Worm (Caenorhabditis elegans) whole organism, early embryonic: ENCODE measurements around the gene C32D5.8.

Source experiments
- B0310.2 ChIP-seq: sonication (generic microtip); optimal IDR thresholded peaks from 2 replicates; lab custom pipeline; 2016; ENCODE audit warnings: mild to moderate bottlenecking, missing genetic modification characterization, missing compliant biosample characterization
- F13C5.2 ChIP-seq: sonication (generic microtip); optimal IDR thresholded peaks from 2 replicates; lab custom pipeline; 2017; ENCODE audit warnings: mild to moderate bottlenecking, missing genetic modification characterization, inconsistent platforms, missing compliant biosample characterization
- aly-1 ChIP-seq: sonication (generic microtip); optimal IDR thresholded peaks from 2 replicates; lab custom pipeline; 2016; ENCODE audit warnings: missing genetic modification characterization, missing compliant biosample characterization
- ama-1 ChIP-seq: fragments of 150-350 bp; optimal IDR thresholded peaks from 2 replicates; lab custom pipeline; 2014
- ceh-13 ChIP-seq: fragments of 200-800 bp; sonication (Bioruptor generic); optimal IDR thresholded peaks from 2 replicates; lab custom pipeline; 2018; ENCODE audit warnings: mild to moderate bottlenecking, missing genetic modification characterization, missing compliant biosample characterization
- ceh-36 ChIP-seq: sonication (generic microtip); optimal IDR thresholded peaks from 2 replicates; lab custom pipeline; 2016; ENCODE audit warnings: missing genetic modification characterization, inconsistent platforms, missing compliant biosample characterization
- ets-7 ChIP-seq: sonication (generic microtip); optimal IDR thresholded peaks from 2 replicates; lab custom pipeline; 2016; ENCODE audit warnings: missing genotype, missing genetic modification characterization, missing compliant biosample characterization
- flt-1 ChIP-seq: fragments of 200-800 bp; sonication (Bioruptor generic); IDR thresholded peaks from 2 replicates; pipeline ENCODE4 v1.3.6; 2022; ENCODE audit warnings: missing genetic modification characterization, missing compliant biosample characterization
- hmbx-1 ChIP-seq: sonication (generic microtip); optimal IDR thresholded peaks from 2 replicates; lab custom pipeline; 2016; ENCODE audit warnings: mild to moderate bottlenecking, missing genetic modification characterization, missing compliant biosample characterization
- hmg-4 ChIP-seq: fragments of 200-800 bp; sonication (Bioruptor generic); optimal IDR thresholded peaks from 2 replicates; lab custom pipeline; 2018; ENCODE audit warnings: mild to moderate bottlenecking, missing genetic modification characterization, missing compliant biosample characterization
- hnd-1 ChIP-seq: sonication (generic microtip); optimal IDR thresholded peaks from 2 replicates; lab custom pipeline; 2016; ENCODE audit warnings: missing genetic modification characterization, missing compliant biosample characterization
- pes-1 ChIP-seq: fragments of 200-800 bp; sonication (Bioruptor generic); IDR thresholded peaks from 2 replicates; pipeline ENCODE4 v1.3.6; 2022; ENCODE audit warnings: missing genetic modification reagents, missing genetic modification characterization, missing compliant biosample characterization
- scrt-1 ChIP-seq: fragments of 200-800 bp; sonication (Bioruptor generic); IDR thresholded peaks from 2 replicates; pipeline ENCODE4 v1.3.6; 2022; ENCODE audit warnings: missing genetic modification characterization, missing compliant biosample characterization
- sea-1 ChIP-seq: fragments of 200-800 bp; sonication (Bioruptor generic); conservative IDR thresholded peaks from 2 replicates; pipeline ENCODE4 v1.3.6; 2022; ENCODE audit warnings: missing genetic modification characterization, missing compliant biosample characterization
- tbx-11 ChIP-seq: fragments of 200-800 bp; sonication (Bioruptor generic); IDR thresholded peaks from 2 replicates; pipeline ENCODE4 v1.3.6; 2022; ENCODE audit warnings: missing genetic modification characterization, missing compliant biosample characterization
- tbx-37 ChIP-seq: fragments of 200-800 bp; sonication (Bioruptor generic); conservative IDR thresholded peaks from 2 replicates; pipeline ENCODE4 v1.3.6; 2022; ENCODE audit warnings: missing genetic modification reagents, missing genetic modification characterization, missing compliant biosample characterization
- tra-4 ChIP-seq: sonication (generic microtip); optimal IDR thresholded peaks from 2 replicates; lab custom pipeline; 2017; ENCODE audit warnings: missing genetic modification characterization, missing compliant biosample characterization

The C32D5.8 gene

DNA sequence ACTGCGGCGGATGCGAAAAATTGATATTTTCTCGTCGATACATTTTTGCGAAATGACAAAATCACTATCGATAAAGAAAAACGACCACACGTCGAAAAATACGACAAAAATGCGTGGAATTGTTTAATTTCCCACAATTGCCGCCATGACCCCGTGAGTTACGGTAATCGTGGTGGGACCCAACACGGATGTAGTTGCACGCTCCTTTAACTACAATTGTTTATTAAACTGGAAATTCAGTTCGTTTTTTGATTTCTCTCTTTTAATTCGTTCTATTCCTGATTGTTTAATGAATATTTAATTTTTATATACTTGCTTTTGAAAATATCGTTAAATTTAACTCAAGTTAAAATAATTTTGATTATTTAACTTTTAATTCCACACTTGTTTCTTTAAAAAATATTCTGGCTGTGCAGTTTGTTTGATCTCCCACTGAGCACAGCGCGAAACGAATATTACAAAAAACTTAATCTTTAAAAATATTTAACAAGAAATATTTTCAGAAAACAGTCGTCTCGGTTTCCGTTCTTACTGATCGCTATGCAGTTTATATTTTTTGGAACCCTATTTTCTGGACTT is 19.6 kb upstream of the C32D5.8 start, which contains the start of the genes ani-2 and clec-88:
TSS of gene ani-2 (minus strand) at position 131 of the 579 bp plus-strand sequence.
TSS of gene clec-88 (plus strand) at position 486 of the 579 bp plus-strand sequence.
- no peak for TF ChIP-seq ceh-13

DNA sequence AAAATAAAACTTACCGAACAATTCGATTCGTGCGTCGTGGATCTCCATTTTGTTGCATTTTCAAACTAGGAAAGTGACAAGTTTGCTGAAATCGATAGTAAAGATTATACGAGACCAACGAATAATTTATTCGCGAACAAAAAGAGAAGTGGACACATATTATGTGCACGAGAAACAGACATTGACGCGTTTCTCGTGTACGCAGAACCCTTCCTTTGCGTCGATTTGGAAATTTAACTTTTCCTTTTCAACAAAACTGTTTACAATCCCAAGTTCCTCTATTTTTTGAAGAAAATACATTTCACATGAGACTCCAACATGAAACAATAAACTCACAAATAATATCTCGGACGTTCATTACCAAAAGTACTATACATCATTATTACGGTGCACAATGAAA is 15.1 kb upstream of the C32D5.8 start, which contains the start of gene K10B2.4:
TSS of gene K10B2.4 (minus strand) at position 138 of the 400 bp plus-strand sequence.
- TF ChIP-seq F13C5.2 (tag; lab: Kevin White, UChicago) = peak; percentile 1
- TF ChIP-seq tbx-37 (GFP tag; lab: Robert Waterston, UW) = no peak

DNA sequence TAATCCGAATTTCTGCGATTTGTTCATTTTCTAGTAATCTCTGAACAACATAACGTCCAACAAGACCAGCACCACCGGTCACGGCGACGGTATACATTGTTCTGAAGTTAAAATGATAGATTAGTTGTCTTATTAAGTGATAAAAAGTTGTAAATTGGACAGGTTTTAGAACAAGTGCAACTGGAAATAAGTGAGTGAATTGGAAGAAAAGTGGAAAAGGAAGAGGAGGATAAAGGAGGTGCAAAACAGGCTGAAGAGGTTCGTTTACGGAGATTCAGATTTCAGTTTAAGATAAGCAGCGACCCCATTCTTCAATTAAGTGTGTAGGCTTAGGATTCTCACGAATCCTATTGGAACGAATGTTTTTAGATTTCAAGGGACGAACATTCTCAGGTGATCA is 13.1 kb upstream of the C32D5.8 start, which contains the start of gene C32D5.12:
TSS of gene C32D5.12 (minus strand) at position 101 of the 400 bp plus-strand sequence.
- TF ChIP-seq scrt-1 (no peak), hnd-1 (tag; lab: Kevin White, UChicago) (no peak)

DNA sequence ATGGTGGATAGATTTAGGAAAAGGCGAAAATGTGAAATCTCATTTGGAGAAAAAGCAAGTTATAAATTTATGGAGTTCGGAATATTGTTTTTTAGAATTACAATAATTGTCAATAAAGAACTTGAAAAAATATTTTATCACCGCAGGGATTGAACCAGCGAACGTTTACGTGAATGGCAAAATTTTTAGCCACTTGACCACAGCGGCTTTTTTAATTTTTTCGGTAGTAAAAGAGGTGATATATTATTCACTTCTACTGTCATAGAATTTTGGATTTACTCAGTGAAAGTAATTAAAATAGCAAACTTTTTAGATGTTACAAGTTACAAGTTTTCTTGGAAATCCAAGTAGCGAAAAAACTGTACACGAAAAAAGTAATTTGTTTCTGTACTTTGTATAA is 12.5 kb upstream of the C32D5.8 start:
- TF ChIP-seq flt-1 (GFP tag; lab: Robert Waterston, UW) (no peak), aly-1 (no peak), scrt-1 (no peak)

DNA sequence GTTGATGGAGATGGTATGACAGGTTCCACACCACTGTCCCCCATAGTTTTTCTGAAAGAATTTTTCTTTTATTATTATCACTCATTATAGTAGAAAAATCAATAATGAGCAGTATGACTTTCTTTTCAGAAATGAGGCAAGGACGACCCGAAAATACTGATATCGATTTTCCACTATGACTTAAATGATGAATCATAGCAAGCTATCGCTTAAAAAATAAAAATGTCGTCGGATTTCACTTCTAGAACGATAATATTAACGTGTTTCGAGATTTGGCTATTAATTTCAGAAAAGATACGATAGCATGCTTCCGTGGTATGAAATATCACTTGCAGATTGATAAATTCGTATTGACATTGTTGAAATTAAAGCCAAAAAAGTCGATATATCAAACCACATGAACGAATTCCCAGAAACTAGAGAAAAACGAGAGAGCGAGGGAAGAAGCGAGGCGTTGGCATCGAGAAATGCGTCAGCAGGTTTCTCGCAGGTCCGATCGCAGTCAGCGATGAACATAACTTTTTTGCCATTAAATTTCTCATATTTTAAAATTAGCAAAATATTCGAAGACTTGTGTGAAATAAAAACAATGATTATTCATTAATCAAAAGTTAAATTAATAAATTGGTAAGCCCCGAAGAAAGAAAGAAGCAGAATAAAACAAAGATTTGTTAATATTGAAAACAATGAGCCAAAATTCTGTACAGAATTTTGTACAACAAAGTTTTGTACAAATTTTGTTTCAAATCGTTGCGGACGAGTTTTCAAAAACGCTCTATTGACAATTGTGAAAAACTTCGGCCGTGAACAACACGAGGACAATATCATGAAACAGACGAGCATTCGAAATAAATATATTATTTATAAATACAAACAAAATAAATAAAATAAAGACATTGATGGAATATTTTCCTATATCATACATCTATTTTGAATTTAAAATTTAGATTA is 9.9 kb upstream of the C32D5.8 start, which contains the start of gene C32D5.11:
TSS of gene C32D5.11 (minus strand) at position 51 of the 951 bp plus-strand sequence.
- no peak for TF ChIP-seq pes-1 (GFP tag; lab: Robert Waterston, UW)
- TF ChIP-seq hmg-4 (GFP tag; lab: Kevin White, UChicago) = peak; percentile 28
- no peak for TF ChIP-seq ets-7
- no peak for TF ChIP-seq flt-1 (GFP tag; lab: Robert Waterston, UW)
- TF ChIP-seq tbx-11 (GFP tag; lab: Robert Waterston, UW) = no peak
- 0 out of 2 replicates have a peak, but pooled peaks have one; percentile 11 for TF ChIP-seq scrt-1

DNA sequence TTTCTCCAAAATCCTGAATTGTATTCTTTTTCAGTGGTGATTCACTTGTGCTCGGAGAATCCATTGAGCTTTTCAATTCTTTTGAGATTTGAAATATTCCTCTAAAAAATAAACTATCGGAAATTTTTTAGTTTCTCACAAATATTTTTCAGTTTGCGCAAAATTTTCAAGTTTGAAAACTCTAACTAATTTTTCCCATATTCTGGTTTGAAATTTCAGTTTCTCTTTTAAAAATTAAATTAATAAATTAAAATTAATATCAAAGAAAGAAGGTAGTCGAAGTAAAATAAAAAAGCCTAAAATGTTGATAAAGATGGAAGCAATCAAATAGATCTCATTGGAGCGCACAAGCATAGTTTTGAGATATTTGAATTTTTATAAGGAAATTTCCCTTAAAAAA is 6.1 kb upstream of the C32D5.8 start, which contains the start of gene C32D5.10:
TSS of gene C32D5.10 (minus strand) at position 101 of the 400 bp plus-strand sequence.
- no peak for TF ChIP-seq F13C5.2 (tag; lab: Kevin White, UChicago)
- TF ChIP-seq ceh-36 (tag; lab: Kevin White, UChicago) = no peak
- no peak for TF ChIP-seq hmbx-1 (tag; lab: Kevin White, UChicago)
- no peak for TF ChIP-seq hmg-4 (GFP tag; lab: Kevin White, UChicago)
- no peak for TF ChIP-seq B0310.2 (tag; lab: Kevin White, UChicago)
- TF ChIP-seq tbx-11 (GFP tag; lab: Robert Waterston, UW) = no peak
- TF ChIP-seq tra-4 = no peak
- TF ChIP-seq pes-1 (GFP tag; lab: Robert Waterston, UW) = no peak
- TF ChIP-seq tbx-37 (GFP tag; lab: Robert Waterston, UW) = no peak
- no peak for TF ChIP-seq ets-7
- no peak for TF ChIP-seq ceh-13
- no peak for TF ChIP-seq sea-1 (GFP tag; lab: Robert Waterston, UW)
- TF ChIP-seq ama-1 = no peak
- TF ChIP-seq aly-1 = no peak
- TF ChIP-seq flt-1 (GFP tag; lab: Robert Waterston, UW) = no peak

DNA sequence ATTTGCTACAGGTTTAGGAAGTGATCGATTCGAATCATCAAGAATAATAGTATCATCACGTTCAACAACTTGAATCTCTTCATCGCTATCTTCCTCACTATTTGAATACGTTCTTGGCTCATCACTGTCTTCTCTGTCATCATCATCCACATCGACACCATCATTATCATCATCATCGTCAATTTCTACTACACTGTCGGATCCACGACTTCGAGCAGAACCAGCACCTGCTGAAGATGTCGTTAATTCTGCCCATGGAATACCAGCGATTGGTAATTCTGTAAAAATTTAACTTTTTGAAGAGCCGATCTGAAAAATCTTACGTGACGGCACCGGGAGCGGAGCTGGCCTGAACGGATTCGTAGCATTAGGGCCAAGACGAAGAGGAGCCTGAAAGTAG is 4.2 kb upstream of the C32D5.8 start:
- TF ChIP-seq tra-4 = no peak
- TF ChIP-seq sea-1 (GFP tag; lab: Robert Waterston, UW) = no peak
- TF ChIP-seq pes-1 (GFP tag; lab: Robert Waterston, UW) = no peak
- TF ChIP-seq ama-1 = no peak
- no peak for TF ChIP-seq aly-1
- no peak for TF ChIP-seq tbx-37 (GFP tag; lab: Robert Waterston, UW)
- no peak for TF ChIP-seq scrt-1
- TF ChIP-seq F13C5.2 (tag; lab: Kevin White, UChicago) = no peak
- no peak for TF ChIP-seq ceh-36 (tag; lab: Kevin White, UChicago)
- no peak for TF ChIP-seq ets-7
- TF ChIP-seq hmbx-1 (tag; lab: Kevin White, UChicago) = no peak
- no peak for TF ChIP-seq flt-1 (GFP tag; lab: Robert Waterston, UW)
- TF ChIP-seq hnd-1 (tag; lab: Kevin White, UChicago) = no peak
- TF ChIP-seq B0310.2 (tag; lab: Kevin White, UChicago) = no peak
- no peak for TF ChIP-seq tbx-11 (GFP tag; lab: Robert Waterston, UW)
- TF ChIP-seq hmg-4 (GFP tag; lab: Kevin White, UChicago) = no peak
- no peak for TF ChIP-seq ceh-13

DNA sequence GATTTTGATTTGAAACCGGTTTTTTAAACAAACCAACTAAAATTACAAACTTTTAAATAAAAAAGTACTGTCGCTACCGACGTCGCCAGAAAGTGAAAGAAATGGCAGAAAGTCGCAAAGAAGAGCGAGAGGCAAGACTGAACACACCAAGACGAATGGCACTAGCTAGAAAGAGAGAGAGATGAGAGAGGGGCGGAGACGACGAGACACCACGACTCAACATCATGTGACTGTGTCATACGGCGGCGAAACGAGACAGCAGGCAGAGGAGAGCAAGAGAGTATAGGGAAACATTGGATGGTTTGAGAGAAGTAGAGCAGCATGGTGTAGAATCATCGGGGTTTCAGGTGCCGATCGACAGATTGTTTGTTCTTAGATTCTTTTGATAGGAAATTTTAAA is 2.6 kb upstream of the C32D5.8 start:
- TF ChIP-seq pes-1 (GFP tag; lab: Robert Waterston, UW) (0 out of 2 replicates have a peak, but pooled peaks have one; percentile 8), B0310.2 (tag; lab: Kevin White, UChicago) (no peak), hnd-1 (tag; lab: Kevin White, UChicago) (peak; percentile 6), ceh-13 (no peak), aly-1 (peak; percentile 9), ceh-36 (tag; lab: Kevin White, UChicago) (peak; percentile 35), flt-1 (GFP tag; lab: Robert Waterston, UW) (0 out of 2 replicates have a peak, but pooled peaks have one; percentile 51), hmg-4 (GFP tag; lab: Kevin White, UChicago) (peak; percentile 34), ets-7 (no peak), F13C5.2 (tag; lab: Kevin White, UChicago) (no peak), scrt-1 (no peak), tbx-37 (GFP tag; lab: Robert Waterston, UW) (no peak)
